Worm (Caenorhabditis elegans): ENCODE data around the gene K01D12.7.
"Not testable (repeated sequence)": the region's sequence is repeated elsewhere in the genome, so short reads cannot be mapped to it uniquely, and the experiment has no call there.

The K01D12.7 gene

DNA sequence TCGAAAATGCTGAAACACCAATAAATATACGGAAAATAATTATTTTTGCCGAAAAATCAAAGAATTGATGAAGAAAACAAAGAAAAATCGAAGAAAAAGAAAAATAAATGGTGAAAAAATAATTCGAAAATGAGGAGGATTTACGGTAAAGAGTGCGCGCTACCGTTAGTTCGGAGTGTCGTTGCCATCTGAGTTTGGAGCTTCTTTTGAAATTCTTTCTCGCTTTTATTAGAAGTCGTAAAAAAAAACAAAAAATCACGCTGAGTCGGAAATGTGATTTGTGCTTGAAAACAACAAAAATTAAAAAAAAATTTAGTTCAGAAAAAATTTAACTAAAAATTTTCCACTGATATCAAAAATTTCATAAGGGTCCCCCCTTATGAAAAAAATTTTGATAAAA, 27.0 kb downstream of the K01D12.7 start, which contains the start of gene F23H12.10:
Gene F23H12.10 (minus strand): TSS at position 12 of the 400 bp plus-strand sequence.
- TF ChIP-seq ceh-45 (GFP tag; IDR thresholded peaks at IDR 0.05); ttx-3 (tag; optimal IDR thresholded peaks at IDR 0.05); ceh-24 (tag; optimal IDR thresholded peaks at IDR 0.05): not testable (repeated sequence)

DNA sequence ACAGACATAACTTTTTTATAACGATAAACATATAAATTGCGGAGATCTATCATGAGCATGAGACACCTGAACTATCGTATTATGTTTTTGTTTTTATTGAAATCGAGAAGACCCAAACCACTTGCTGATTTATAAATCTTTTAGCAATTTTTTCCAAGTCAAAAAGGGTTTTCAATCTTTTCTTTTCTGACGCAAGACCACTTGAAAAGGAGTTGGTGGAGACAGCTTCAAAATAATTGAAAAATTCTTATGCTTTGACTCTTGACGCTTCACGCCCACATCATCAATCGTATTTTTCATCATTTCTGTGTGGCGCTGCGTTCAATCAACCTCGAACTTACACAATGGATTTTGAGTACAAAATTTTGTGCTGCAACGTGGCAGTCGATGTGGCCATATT, 29.9 kb downstream of the K01D12.7 start, which contains the start of gene F23H12.7:
Gene F23H12.7 (plus strand): TSS at position 301 of the 400 bp plus-strand sequence.
- no peak for TF ChIP-seq tbx-2 (tag; optimal IDR thresholded peaks at IDR 0.05)
- TF ChIP-seq madf-2 (tag; optimal IDR thresholded peaks at IDR 0.05) = no peak
- no peak for TF ChIP-seq Y22D7AL.16 (tag; optimal IDR thresholded peaks at IDR 0.05)
- TF ChIP-seq fkh-6 (tag; optimal IDR thresholded peaks at IDR 0.05) = no peak
- no peak for TF ChIP-seq unc-42 (tag; optimal IDR thresholded peaks at IDR 0.05)
- no peak for TF ChIP-seq C38D4.7 (GFP tag; optimal IDR thresholded peaks at IDR 0.05)
- TF ChIP-seq elt-4 (tag; optimal IDR thresholded peaks at IDR 0.05) = no peak
- TF ChIP-seq ceh-22 (tag; optimal IDR thresholded peaks at IDR 0.05) = no peak
- TF ChIP-seq sdc-2 (tag; optimal IDR thresholded peaks at IDR 0.05) = no peak
- no peak for TF ChIP-seq ceh-24 (tag; optimal IDR thresholded peaks at IDR 0.05)
- no peak for TF ChIP-seq sox-4 (tag; optimal IDR thresholded peaks at IDR 0.05)

- no peak for TF ChIP-seq C38D4.7 (GFP tag; optimal IDR thresholded peaks at IDR 0.05)
- no peak for TF ChIP-seq elt-4 (tag; optimal IDR thresholded peaks at IDR 0.05)
- TF ChIP-seq unc-86 (tag; optimal IDR thresholded peaks at IDR 0.05) = no peak
- no peak for TF ChIP-seq madf-2 (tag; optimal IDR thresholded peaks at IDR 0.05)
- no peak for TF ChIP-seq C08G9.2 (tag; optimal IDR thresholded peaks at IDR 0.05)
- TF ChIP-seq zip-5 (tag; optimal IDR thresholded peaks at IDR 0.05) = no peak
- TF ChIP-seq tbx-2 (tag; optimal IDR thresholded peaks at IDR 0.05) = no peak
- TF ChIP-seq ceh-22 (tag; optimal IDR thresholded peaks at IDR 0.05) = no peak
- no peak for TF ChIP-seq unc-3 (GFP tag; conservative IDR thresholded peaks at IDR 0.05)
- TF ChIP-seq unc-3 (tag; optimal IDR thresholded peaks at IDR 0.05) = no peak
- TF ChIP-seq hlh-15 (tag; optimal IDR thresholded peaks at IDR 0.05) = no peak
- TF ChIP-seq lin-11 (tag; optimal IDR thresholded peaks at IDR 0.05) = no peak
- TF ChIP-seq hlh-13 (GFP tag; optimal IDR thresholded peaks at IDR 0.05) = no peak
These were observed 31.8 kb downstream of the K01D12.7 start, which contains the start of gene gcy-13 for ce11 chrV:12369437-12369836. Gene gcy-13, minus strand, starts transcription at chrV:12369537.

DNA sequence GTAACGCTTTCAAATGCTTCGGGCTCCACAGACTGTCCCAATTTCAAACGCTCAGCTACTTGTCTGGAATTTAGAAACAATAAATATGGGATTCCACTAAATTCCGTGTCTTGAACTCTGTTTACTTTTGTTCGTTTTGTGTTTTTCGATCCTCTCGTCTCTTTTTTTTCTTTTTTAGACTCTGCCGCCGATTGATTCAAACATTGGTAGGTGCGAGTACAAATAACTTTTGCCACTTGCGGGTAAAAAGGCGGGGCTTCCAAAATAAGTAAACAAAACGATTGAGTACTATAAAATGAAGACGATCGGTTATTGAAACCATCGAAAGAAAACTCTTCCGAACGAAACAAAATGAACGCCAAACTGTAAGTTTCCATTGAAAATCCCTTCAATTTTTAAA, 36.2 kb downstream of the K01D12.7 start, which contains the start of gene fipr-2:
Gene fipr-2 (plus strand): TSS at position 245 of the 400 bp plus-strand sequence.
- TF ChIP-seq pag-3 (tag; optimal IDR thresholded peaks at IDR 0.05; ENCODE audit: borderline replicate concordance) (no peak), elt-4 (tag; optimal IDR thresholded peaks at IDR 0.05) (no peak), ceh-24 (tag; optimal IDR thresholded peaks at IDR 0.05) (no peak)

DNA sequence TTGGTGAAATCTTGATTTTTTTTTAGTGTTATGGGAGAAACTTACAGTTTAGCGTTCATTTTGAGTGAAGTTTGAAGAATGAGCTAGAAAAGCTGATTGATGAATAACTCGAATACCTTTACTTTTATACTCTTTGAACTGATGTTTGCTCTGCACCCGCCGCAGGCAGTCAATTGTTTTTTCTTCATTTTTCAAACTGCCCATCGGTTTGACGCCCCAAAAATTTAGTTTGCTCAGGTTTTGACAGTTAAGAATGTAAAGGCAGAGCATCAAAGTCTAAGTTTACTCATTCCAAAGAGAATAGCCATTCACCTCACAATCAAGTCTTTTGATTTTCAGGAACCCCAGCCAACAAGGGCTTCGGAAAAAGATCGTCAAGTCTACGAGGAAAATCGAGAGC, 39.6 kb downstream of the K01D12.7 start, which contains the start of gene fipr-1:
Gene fipr-1 (minus strand): TSS at position 101 of the 400 bp plus-strand sequence.
- TF ChIP-seq odd-2 (tag; optimal IDR thresholded peaks at IDR 0.05) (no peak), ceh-31 (tag; optimal IDR thresholded peaks at IDR 0.05) (no peak), unc-55 (GFP tag; optimal IDR thresholded peaks at IDR 0.05) (no peak), madf-2 (tag; optimal IDR thresholded peaks at IDR 0.05) (no peak), tbx-7 (tag; optimal IDR thresholded peaks at IDR 0.05) (no peak)

DNA sequence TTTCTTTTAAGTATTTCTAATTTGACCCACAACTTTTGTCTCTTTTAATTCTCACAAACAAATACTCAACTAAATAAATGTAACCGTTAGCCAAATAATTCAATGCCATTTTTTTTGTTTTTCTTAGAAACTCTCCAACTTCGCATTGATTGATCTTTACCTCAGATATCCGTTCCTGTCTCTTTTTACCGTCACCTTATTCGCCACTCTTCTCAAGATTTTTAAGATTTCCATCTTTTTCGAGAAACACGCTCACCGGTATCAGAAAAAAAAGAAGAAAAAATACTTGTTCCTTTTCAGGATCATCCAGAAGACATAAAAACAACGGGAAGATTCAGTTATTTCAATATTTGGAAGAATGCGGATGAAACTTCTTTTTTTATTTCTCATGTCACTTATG, 42.9 kb downstream of the K01D12.7 start, which contains the start of gene F23H12.5:
Gene F23H12.5 (plus strand): TSS at position 301 of the 400 bp plus-strand sequence.
- TF ChIP-seq dmd-4 (tag; optimal IDR thresholded peaks at IDR 0.05; ENCODE audit: borderline replicate concordance) (no peak), ceh-48 (tag; optimal IDR thresholded peaks at IDR 0.05) (no peak), sdc-2 (tag; optimal IDR thresholded peaks at IDR 0.05) (no peak), elt-2 (tag; optimal IDR thresholded peaks at IDR 0.05) (no peak), fax-1 (tag; optimal IDR thresholded peaks at IDR 0.05) (no peak), pat-9 (tag; optimal IDR thresholded peaks at IDR 0.05) (no peak), ceh-14 (tag; optimal IDR thresholded peaks at IDR 0.05) (no peak), sox-4 (tag; optimal IDR thresholded peaks at IDR 0.05) (no peak), pax-1 (tag; optimal IDR thresholded peaks at IDR 0.05) (no peak), unc-42 (tag; optimal IDR thresholded peaks at IDR 0.05) (no peak)

Data from whole organism, late embryonic.